Fruit fly (Drosophila melanogaster) whole organism, pupa: Measurements from ENCODE around the gene RIOK1.

Experiments
- Ets98B ChIP-seq: fragments of 200-800 bp; sonication (Bioruptor generic); IDR thresholded peaks from 2 replicates; pipeline ENCODE4 v1.3.6; 2022; ENCODE audit warnings: missing biosample characterization, missing genetic modification characterization
- Pif1A ChIP-seq: fragments of 200-800 bp; sonication (Bioruptor generic); optimal IDR thresholded peaks from 3 replicates; lab custom pipeline; 2016; ENCODE audit warnings: missing biosample characterization, missing genetic modification characterization
- Snoo ChIP-seq: fragments of 200-800 bp; sonication (Bioruptor generic); optimal IDR thresholded peaks from 3 replicates; lab custom pipeline; 2017; ENCODE audit warnings: missing biosample characterization, mild to moderate bottlenecking, missing genetic modification characterization, inconsistent platforms

- TF ChIP-seq Snoo = no peak
- TF ChIP-seq Ets98B = no peak
- no peak for TF ChIP-seq Pif1A (GFP tag; lab: Kevin White, UChicago)
These were observed 2.3 kb downstream of the RIOK1 start, which contains the start of gene CG6071 for dm6 chr3L:11645933-11646332.
